Fruit fly (Drosophila melanogaster): Measurements from ENCODE around the gene CG1637.

The CG1637 gene

dm6 chrX:10827301-10827700 is 50.4 kb downstream of the CG1637 start:
- TF ChIP-seq insv (optimal IDR thresholded peaks at IDR 0.05) (no peak), Myc (optimal IDR thresholded peaks at IDR 0.05) (no peak), h (optimal IDR thresholded peaks at IDR 0.05) (no peak), Sin3A (optimal IDR thresholded peaks at IDR 0.05) (no peak), psq (optimal IDR thresholded peaks at IDR 0.05) (no peak), ttk (optimal IDR thresholded peaks at IDR 0.05) (no peak)

- TF ChIP-seq Sin3A (optimal IDR thresholded peaks at IDR 0.05) (no peak), Myc (optimal IDR thresholded peaks at IDR 0.05) (no peak), psq (optimal IDR thresholded peaks at IDR 0.05) (no peak), insv (optimal IDR thresholded peaks at IDR 0.05) (no peak), h (optimal IDR thresholded peaks at IDR 0.05) (no peak)
These were observed 52.2 kb downstream of the CG1637 start for dm6 chrX:10825349-10826129.

dm6 chrX:10824227-10824702 is 53.4 kb downstream of the CG1637 start, which contains the start of gene Imp:
Gene Imp, minus strand, starts transcription at chrX:10824277.
- no peak for TF ChIP-seq ttk (optimal IDR thresholded peaks at IDR 0.05)
- TF ChIP-seq Myc (optimal IDR thresholded peaks at IDR 0.05): no peak
- no peak for TF ChIP-seq h (optimal IDR thresholded peaks at IDR 0.05)

- no peak for TF ChIP-seq ttk (optimal IDR thresholded peaks at IDR 0.05)
- TF ChIP-seq psq (optimal IDR thresholded peaks at IDR 0.05): no peak
- TF ChIP-seq Myc (optimal IDR thresholded peaks at IDR 0.05): no peak
- no peak for TF ChIP-seq Sin3A (optimal IDR thresholded peaks at IDR 0.05)
- TF ChIP-seq insv (optimal IDR thresholded peaks at IDR 0.05): no peak
- no peak for TF ChIP-seq h (optimal IDR thresholded peaks at IDR 0.05)
These were observed 54.3 kb downstream of the CG1637 start for dm6 chrX:10823441-10823818.

dm6 chrX:10822678-10823440 is 54.8 kb downstream of the CG1637 start:
- no peak for TF ChIP-seq Myc (optimal IDR thresholded peaks at IDR 0.05)
- no peak for TF ChIP-seq psq (optimal IDR thresholded peaks at IDR 0.05)
- TF ChIP-seq insv (optimal IDR thresholded peaks at IDR 0.05): no peak
- no peak for TF ChIP-seq ttk (optimal IDR thresholded peaks at IDR 0.05)
- no peak for TF ChIP-seq h (optimal IDR thresholded peaks at IDR 0.05)
- no peak for TF ChIP-seq Sin3A (optimal IDR thresholded peaks at IDR 0.05)

dm6 chrX:10822096-10822495 is 55.6 kb downstream of the CG1637 start:
- TF ChIP-seq insv (optimal IDR thresholded peaks at IDR 0.05) (no peak), Myc (optimal IDR thresholded peaks at IDR 0.05) (no peak), ttk (optimal IDR thresholded peaks at IDR 0.05) (no peak), psq (optimal IDR thresholded peaks at IDR 0.05) (no peak), Sin3A (optimal IDR thresholded peaks at IDR 0.05) (no peak), h (optimal IDR thresholded peaks at IDR 0.05) (no peak)

dm6 chrX:10820741-10821140 is 57.0 kb downstream of the CG1637 start:
- TF ChIP-seq insv (optimal IDR thresholded peaks at IDR 0.05): no peak
- no peak for TF ChIP-seq psq (optimal IDR thresholded peaks at IDR 0.05)
- no peak for TF ChIP-seq ttk (optimal IDR thresholded peaks at IDR 0.05)
- TF ChIP-seq Myc (optimal IDR thresholded peaks at IDR 0.05): no peak
- TF ChIP-seq h (optimal IDR thresholded peaks at IDR 0.05): no peak
- no peak for TF ChIP-seq Sin3A (optimal IDR thresholded peaks at IDR 0.05)
